Fruit fly (Drosophila melanogaster) S2 (cell line): ENCODE measurements around the gene sl.

Experiments used
- CG8478 ChIP-seq: fragments of >200 bp; optimal IDR thresholded peaks from 2 replicates; lab custom pipeline; 2018
- CTCF ChIP-seq, 2 experiments: fragments of >200 bp; optimal IDR thresholded peaks; 2 replicates each; lab custom pipeline; 2018

- TF ChIP-seq CTCF (optimal IDR thresholded peaks at IDR 0.05; lab: Kevin White, UChicago) (no peak), CG8478 (no peak)
Observed at dm6 chrX:16308953-16309352, 41.2 kb upstream of the sl start.
